Worm (Caenorhabditis elegans): ENCODE data around the gene T11G6.5.

Gene T11G6.5

DNA sequence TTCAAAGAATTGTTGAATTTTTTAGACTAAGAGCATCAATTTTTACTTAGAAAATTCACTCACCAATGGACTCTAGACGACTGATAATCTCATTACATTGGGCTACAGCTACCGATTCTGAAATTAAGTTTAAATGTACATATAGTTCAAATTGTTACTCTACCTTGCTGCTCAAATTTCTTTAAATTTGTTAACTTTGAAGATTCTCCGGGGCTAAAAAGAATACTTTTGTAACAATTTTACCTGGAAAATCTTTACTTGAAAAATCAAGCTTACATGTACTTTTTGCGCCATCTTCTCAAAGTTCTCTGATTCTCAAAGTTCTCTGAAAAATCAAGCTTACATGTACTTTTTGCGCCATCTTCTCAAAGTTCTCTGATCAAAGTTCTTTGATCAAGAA lies 37.0 kb upstream of the T11G6.5 start, which contains the start of gene sdz-13:
TSS of gene sdz-13 (minus strand) at position 101 of the 400 bp plus-strand sequence.
- TF ChIP-seq F44E2.7 (GFP tag; IDR thresholded peaks at IDR 0.05) (no peak), R02D3.7 (tag; optimal IDR thresholded peaks at IDR 0.05) (no peak), dpl-1 (GFP tag; optimal IDR thresholded peaks at IDR 0.05) (no peak), fkh-10 (GFP tag; optimal IDR thresholded peaks at IDR 0.05) (no peak), lin-15B (tag; optimal IDR thresholded peaks at IDR 0.05) (no peak), nhr-111 (GFP tag; optimal IDR thresholded peaks at IDR 0.05) (no peak), ceh-32 (tag; optimal IDR thresholded peaks at IDR 0.05; ENCODE audit: poor library complexity) (no peak), mep-1 (tag; optimal IDR thresholded peaks at IDR 0.05) (no peak), lir-3 (tag; optimal IDR thresholded peaks at IDR 0.05) (no peak), ZK337.2 (GFP tag; IDR thresholded peaks at IDR 0.05) (no peak)

ce11 chrIV:10876844-10877243 lies 34.3 kb upstream of the T11G6.5 start, which contains the start of gene fipr-14:
TSS of gene fipr-14 (plus strand) at chrIV:10877144.
- TF ChIP-seq F49E8.2 (tag; optimal IDR thresholded peaks at IDR 0.05; ENCODE audit: borderline replicate concordance) = no peak
- peak in 1 of 2 experiments; percentile 65 for TF ChIP-seq unc-62 (GFP tag; optimal IDR thresholded peaks at IDR 0.05 in 1 of 2)
- no peak for TF ChIP-seq unc-62 (tag; optimal IDR thresholded peaks at IDR 0.05)

DNA sequence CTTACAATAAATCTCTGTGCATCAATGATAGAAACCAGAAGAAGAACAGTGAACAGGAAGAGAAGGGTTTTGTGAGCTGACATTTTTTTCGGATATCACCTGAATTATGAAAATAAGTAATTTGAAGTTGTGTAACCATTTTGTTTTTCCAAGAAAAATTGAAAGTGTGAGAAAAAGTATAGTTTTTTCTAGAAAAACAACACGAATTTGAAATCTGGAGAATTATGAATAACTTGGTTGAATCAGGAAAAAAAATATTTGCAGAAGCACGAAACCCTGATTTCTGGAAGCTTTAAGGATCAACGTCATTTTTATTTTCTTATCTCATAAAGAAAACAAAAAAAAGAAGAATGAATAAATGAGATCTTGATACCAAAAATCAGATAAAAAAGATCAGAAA lies 32.0 kb upstream of the T11G6.5 start, which contains the start of gene F13E9.12:
TSS of gene F13E9.12 (minus strand) at position 101 of the 400 bp plus-strand sequence.
- TF ChIP-seq Y105C5A.15 (GFP tag; IDR thresholded peaks at IDR 0.05) (no peak), F44E2.7 (GFP tag; IDR thresholded peaks at IDR 0.05) (no peak), nhr-28 (tag; optimal IDR thresholded peaks at IDR 0.05) (no peak), tag-97 (GFP tag; IDR thresholded peaks at IDR 0.05) (no peak), ZK337.2 (GFP tag; IDR thresholded peaks at IDR 0.05) (no peak), vab-7 (GFP tag; IDR thresholded peaks at IDR 0.05) (no peak), zip-11 (GFP tag; IDR thresholded peaks at IDR 0.05) (no peak), ztf-11 (tag; optimal IDR thresholded peaks at IDR 0.05) (no peak), nhr-11 (tag; optimal IDR thresholded peaks at IDR 0.05) (no peak), ceh-20 (GFP tag; IDR thresholded peaks at IDR 0.05) (no peak), mxl-2 (GFP tag; conservative IDR thresholded peaks at IDR 0.05) (no peak), lsy-2 (tag; optimal IDR thresholded peaks at IDR 0.05) (no peak), tra-1 (GFP tag; IDR thresholded peaks at IDR 0.05) (no peak), saeg-2 (GFP tag; IDR thresholded peaks at IDR 0.05) (no peak), fkh-10 (GFP tag; optimal IDR thresholded peaks at IDR 0.05) (no peak), zip-2 (tag; optimal IDR thresholded peaks at IDR 0.05) (no peak)

DNA sequence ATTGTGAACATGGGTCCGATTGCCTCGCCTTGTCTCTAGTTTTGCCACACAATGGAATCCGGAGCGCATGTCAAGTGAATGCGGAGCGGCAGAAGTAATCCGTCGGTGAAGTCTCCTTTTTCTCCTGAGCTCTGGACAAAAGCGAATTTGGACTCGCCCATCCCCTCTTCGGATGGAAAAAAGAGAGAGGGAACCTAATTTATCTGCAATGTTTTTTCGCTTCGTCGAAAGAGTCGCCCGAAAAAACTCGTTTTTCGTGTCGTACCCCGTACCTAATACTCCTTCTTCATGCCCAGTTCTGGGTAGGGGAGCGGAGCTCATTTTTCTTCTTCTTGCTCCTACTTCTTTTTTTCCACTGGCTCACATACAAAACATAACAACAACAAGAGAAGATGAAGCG lies 27.6 kb upstream of the T11G6.5 start:
- no peak for TF ChIP-seq zfp-3 (GFP tag; conservative IDR thresholded peaks at IDR 0.05)
- no peak for TF ChIP-seq lir-3 (tag; optimal IDR thresholded peaks at IDR 0.05)
- TF ChIP-seq cey-2 (tag; optimal IDR thresholded peaks at IDR 0.05; ENCODE audit: borderline replicate concordance, insufficient read depth) = no peak

- peak in 1 of 2 experiments; percentile 44 for TF ChIP-seq unc-62 (GFP tag; optimal IDR thresholded peaks at IDR 0.05 in 1 of 2)
- no peak for TF ChIP-seq unc-62 (tag; optimal IDR thresholded peaks at IDR 0.05)
- no peak for TF ChIP-seq hif-1 (tag; optimal IDR thresholded peaks at IDR 0.05)
- no peak for TF ChIP-seq lin-29 (GFP tag; IDR thresholded peaks at IDR 0.05)
- peak; percentile 88 for TF ChIP-seq aha-1 (tag)
- no peak for TF ChIP-seq duxl-1 (tag; optimal IDR thresholded peaks at IDR 0.05; ENCODE audit: poor library complexity)
- no peak for TF ChIP-seq lim-7 (GFP tag; IDR thresholded peaks at IDR 0.05)
Observed at ce11 chrIV:10869642-10870041, 27.1 kb upstream of the T11G6.5 start.
